Fruit fly (Drosophila melanogaster): ENCODE results near the gene LysX.

LysX gene

DNA sequence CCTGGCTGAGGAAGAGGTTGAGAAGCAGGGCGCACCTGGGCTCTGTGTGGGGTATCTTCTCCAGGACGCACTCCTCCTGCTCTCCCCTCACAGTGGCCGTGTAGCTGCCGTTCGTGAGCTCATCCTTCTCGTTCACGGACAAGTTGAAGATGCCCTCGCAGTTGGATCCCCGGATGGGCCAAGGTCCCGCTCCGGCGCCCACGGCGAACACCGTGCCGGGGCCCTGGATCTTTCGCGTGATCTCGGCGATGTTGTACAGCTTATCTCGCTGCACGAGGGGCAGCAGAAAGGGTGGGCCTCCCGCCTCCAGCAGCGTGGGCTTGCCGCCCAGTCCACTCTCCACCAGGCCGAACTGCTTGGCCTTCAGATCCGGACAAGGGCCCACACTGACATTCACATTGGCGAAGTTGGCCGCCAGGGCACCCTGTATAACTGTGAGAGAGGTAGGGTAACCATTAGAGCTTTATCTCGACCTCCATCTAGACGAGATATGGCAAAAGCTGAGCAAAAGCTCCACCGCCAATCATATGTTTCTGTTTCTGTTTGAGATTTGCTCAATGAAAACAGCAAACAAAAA, 8.8 kb upstream of the LysX start (continued):
- no peak for TF ChIP-seq pan (optimal IDR thresholded peaks at IDR 0.05)
- TF ChIP-seq pan (GFP tag; optimal IDR thresholded peaks at IDR 0.05 in 1 of 2, IDR thresholded peaks at IDR 0.05 in 1 of 2), result peak in 1 of 2 experiments; percentile 8
- peak; percentile 35; the same call in 1 of the 4 replicates for TF ChIP-seq chinmo (GFP tag; IDR thresholded peaks at IDR 0.05; ENCODE audit: partially characterized antibody)
- TF ChIP-seq CG6689 (GFP tag; IDR thresholded peaks at IDR 0.05), result 0 out of 2 replicates have a peak, but pooled peaks have one; percentile 11
- no peak for TF ChIP-seq CG8290 (GFP tag; optimal IDR thresholded peaks at IDR 0.05)
- peak in 1 of 2 experiments; percentile 49 for TF ChIP-seq CG8290 (tag; optimal IDR thresholded peaks at IDR 0.05)
- TF ChIP-seq Rfx (GFP tag; IDR thresholded peaks at IDR 0.05), result peak; percentile 58
- no peak for TF ChIP-seq HLHmδ (GFP tag; optimal IDR thresholded peaks at IDR 0.05)
- 0 out of 2 replicates have a peak, but pooled peaks have one; percentile 9 for TF ChIP-seq E2f1 (GFP tag; IDR thresholded peaks at IDR 0.05)
- no peak for TF ChIP-seq Awh (GFP tag; IDR thresholded peaks at IDR 0.05)
- TF ChIP-seq toy (GFP tag; IDR thresholded peaks at IDR 0.05), result 0 out of 2 replicates have a peak, but pooled peaks have one; percentile 14
- peak; percentile 29 for TF ChIP-seq CG2120 (GFP tag; optimal IDR thresholded peaks at IDR 0.05)
- 0 out of 2 replicates have a peak, but pooled peaks have one; percentile 28 for TF ChIP-seq Drgx (GFP tag; IDR thresholded peaks at IDR 0.05)
- peak; percentile 59 for TF ChIP-seq Med (GFP tag)
- TF ChIP-seq NfI (GFP tag; optimal IDR thresholded peaks at IDR 0.05), result no peak
- TF ChIP-seq slp2 (GFP tag; optimal IDR thresholded peaks at IDR 0.05), result no peak
- peak; percentile 36 for TF ChIP-seq Hr39 (optimal IDR thresholded peaks at IDR 0.05)

DNA sequence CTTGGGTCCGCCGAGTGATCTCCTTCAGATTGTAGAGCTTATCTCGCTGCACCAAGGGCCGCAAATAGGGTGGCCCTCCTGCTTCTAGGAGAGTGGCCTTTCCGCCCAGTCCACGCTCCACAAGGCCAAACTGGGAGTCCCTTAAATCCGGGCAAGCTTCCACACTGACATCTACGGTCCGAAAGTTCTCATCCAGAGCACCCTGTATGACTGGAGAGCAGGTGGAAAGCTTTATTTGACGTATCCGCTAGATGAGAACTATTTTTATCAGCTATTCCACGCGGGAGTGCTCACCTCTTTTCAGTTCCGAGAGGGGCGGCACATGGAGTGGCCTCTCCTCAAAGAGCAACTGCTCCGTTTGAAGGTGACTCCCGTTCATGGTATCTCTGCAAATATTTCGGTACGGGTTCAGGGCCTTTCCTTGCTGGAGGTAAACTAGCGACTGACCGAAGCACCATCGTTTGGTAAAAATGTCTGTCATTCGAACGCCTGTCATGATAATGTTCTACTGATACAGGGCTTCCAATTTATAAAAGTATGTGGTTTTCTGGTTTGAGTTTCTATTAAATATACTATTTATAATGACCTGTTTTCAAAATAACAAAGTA, 7.6 kb upstream of the LysX start, which contains the start of gene meep:
Gene meep (minus strand): TSS at position 449 of the 608 bp plus-strand sequence.
- TF ChIP-seq CG33213 (GFP tag; optimal IDR thresholded peaks at IDR 0.05) (no peak), lbe (GFP tag; optimal IDR thresholded peaks at IDR 0.05) (no peak), chinmo (GFP tag; IDR thresholded peaks at IDR 0.05; ENCODE audit: partially characterized antibody) (0 out of 4 replicates have a peak, but pooled peaks have one; percentile 46), h (optimal IDR thresholded peaks at IDR 0.05) (no peak), sug (tag; optimal IDR thresholded peaks at IDR 0.05) (peak; percentile 93), Nf-YC (tag; optimal IDR thresholded peaks at IDR 0.05) (no peak), CG10366 (GFP tag; IDR thresholded peaks at IDR 0.05) (peak; percentile 11; the same call in 1 of the 2 replicates), Hr51 (GFP tag; optimal IDR thresholded peaks at IDR 0.05) (no peak), NC2α (GFP tag; optimal IDR thresholded peaks at IDR 0.05) (no peak), Sox100B (GFP tag; optimal IDR thresholded peaks at IDR 0.05) (no peak), dmrt11E (tag; optimal IDR thresholded peaks at IDR 0.05) (no peak), ERR (GFP tag; optimal IDR thresholded peaks at IDR 0.05) (peak; percentile 76), trh (GFP tag; optimal IDR thresholded peaks at IDR 0.05) (no peak), CG6254 (GFP tag; optimal IDR thresholded peaks at IDR 0.05) (no peak), Trl (optimal IDR thresholded peaks at IDR 0.05) (peak; percentile 11 to 37), Trl (GFP tag; optimal IDR thresholded peaks at IDR 0.05) (no peak), MBD-R2 (GFP tag; IDR thresholded peaks at IDR 0.05) (no peak), Hmx (GFP tag; optimal IDR thresholded peaks at IDR 0.05) (no peak), Med (GFP tag) (peak; percentile 55), CG12769 (tag; optimal IDR thresholded peaks at IDR 0.05) (peak; percentile 76), Fer1 (GFP tag; optimal IDR thresholded peaks at IDR 0.05) (no peak), ftz-f1 (GFP tag; optimal IDR thresholded peaks at IDR 0.05) (peak; percentile 60), dati (GFP tag; IDR thresholded peaks at IDR 0.05) (no peak), Lpt (GFP tag; optimal IDR thresholded peaks at IDR 0.05) (no peak), row (GFP tag; IDR thresholded peaks at IDR 0.05) (0 out of 3 replicates have a peak, but pooled peaks have one; percentile 18), CG8290 (GFP tag; optimal IDR thresholded peaks at IDR 0.05) (no peak), CG8290 (tag; optimal IDR thresholded peaks at IDR 0.05) (peak in 1 of 2 experiments; percentile 15), Sin3A (optimal IDR thresholded peaks at IDR 0.05) (no peak), sd (tag; optimal IDR thresholded peaks at IDR 0.05) (peak; percentile 63), CG16779 (GFP tag; IDR thresholded peaks at IDR 0.05) (no peak), sna (GFP tag; IDR thresholded peaks at IDR 0.05; ENCODE audit: partially characterized antibody) (no peak), CG11456 (GFP tag; IDR thresholded peaks at IDR 0.05) (0 out of 3 replicates have a peak, but pooled peaks have one; percentile 33)
